Worm (Caenorhabditis elegans): ENCODE data around the gene F54E4.2.

DNA sequence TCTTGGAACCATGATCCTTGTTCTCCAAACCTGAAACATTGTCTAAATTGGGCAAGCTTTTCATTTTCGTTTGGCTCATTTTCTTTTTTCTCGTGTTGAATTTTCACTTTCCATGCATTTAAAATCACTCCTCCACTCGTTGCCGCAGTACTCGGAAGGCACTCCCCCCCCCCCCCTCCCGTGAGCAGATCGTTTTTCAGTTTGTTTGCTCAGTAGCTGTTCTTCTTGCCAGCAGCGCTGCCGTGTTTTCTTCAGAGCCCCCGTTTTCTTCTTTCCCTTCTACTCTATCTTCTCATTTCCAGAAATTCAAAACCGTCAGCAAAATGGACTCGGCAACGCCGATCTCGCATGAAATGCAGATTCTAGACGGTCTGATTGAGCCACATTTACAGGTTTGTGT is 33.9 kb downstream of the F54E4.2 start, which contains the start of gene C44H4.8:
- TF ChIP-seq med-1 (GFP tag; optimal IDR thresholded peaks at IDR 0.05; ENCODE audit: insufficient read depth) (no peak), ref-1 (GFP tag; conservative IDR thresholded peaks at IDR 0.05) (no peak), T22C8.4 (GFP tag; IDR thresholded peaks at IDR 0.05) (no peak), flt-1 (GFP tag; IDR thresholded peaks at IDR 0.05) (no peak), ztf-23 (GFP tag; IDR thresholded peaks at IDR 0.05) (no peak), tab-1 (GFP tag; IDR thresholded peaks at IDR 0.05) (no peak), cog-1 (tag; optimal IDR thresholded peaks at IDR 0.05) (no peak), klf-2 (GFP tag; conservative IDR thresholded peaks at IDR 0.05) (no peak), ztf-29 (GFP tag; IDR thresholded peaks at IDR 0.05) (no peak)
